Worm (Caenorhabditis elegans) whole organism, L4 larva: ENCODE results near the gene mak-1.

Experiments used
- aly-2 ChIP-seq: sonication (generic microtip); optimal IDR thresholded peaks from 2 replicates; lab custom pipeline; 2018; ENCODE audit warnings: missing biosample characterization, missing genetic modification characterization
- ama-1 ChIP-seq: fragments of 150-350 bp; optimal IDR thresholded peaks from 2 replicates; lab custom pipeline; 2014; ENCODE audit warnings: inconsistent platforms, mixed read lengths
- fos-1 ChIP-seq: fragments of 150-350 bp; optimal IDR thresholded peaks from 2 replicates; lab custom pipeline; 2014; ENCODE audit warnings: missing biosample characterization, missing genetic modification characterization
- lin-13 ChIP-seq: fragments of 150-350 bp; optimal IDR thresholded peaks from 2 replicates; lab custom pipeline; 2014; ENCODE audit warnings: missing biosample characterization, missing genetic modification reagents, missing genetic modification characterization
- lsy-2 ChIP-seq, 2 experiments: fragments of 150-350 bp in 1 of 2; sonication (generic microtip) in 1 of 2; optimal IDR thresholded peaks; 2 replicates each; lab custom pipeline; 2014 to 2017; ENCODE audit warnings: missing biosample characterization in 2 of 2, missing genetic modification characterization in 2 of 2
- nhr-11 ChIP-seq: fragments of 150-350 bp; optimal IDR thresholded peaks from 2 replicates; lab custom pipeline; 2014; ENCODE audit warnings: missing biosample characterization, missing genetic modification characterization
- nhr-25 ChIP-seq: sonication (generic microtip); optimal IDR thresholded peaks from 2 replicates; lab custom pipeline; 2017; ENCODE audit warnings: missing genetic modification characterization, mild to moderate bottlenecking, missing compliant biosample characterization, antibody characterized with exemption, moderate library complexity, borderline replicate concordance; ENCODE audit not compliant: insufficient read depth
- nhr-6 ChIP-seq: fragments of 150-350 bp; optimal IDR thresholded peaks from 2 replicates; lab custom pipeline; 2014; ENCODE audit warnings: missing biosample characterization, missing genetic modification characterization
- nhr-77 ChIP-seq: fragments of 150-350 bp; optimal IDR thresholded peaks from 2 replicates; lab custom pipeline; 2014; ENCODE audit warnings: missing biosample characterization, missing genetic modification characterization
- pha-4 ChIP-seq, 2 experiments: fragments of 150-350 bp in 1 of 2; fragments of 200-800 bp in 1 of 2; sonication (Bioruptor generic) in 1 of 2; IDR thresholded peaks in 1 of 2; optimal IDR thresholded peaks in 1 of 2; 2 replicates each; pipeline versions ENCODE4 v1.3.6 to Lab custom; 2014 to 2022; ENCODE audit warnings: missing genetic modification characterization in 2 of 2, missing genetic modification reagents in 2 of 2, missing biosample characterization in 1 of 2, missing compliant biosample characterization in 1 of 2

DNA sequence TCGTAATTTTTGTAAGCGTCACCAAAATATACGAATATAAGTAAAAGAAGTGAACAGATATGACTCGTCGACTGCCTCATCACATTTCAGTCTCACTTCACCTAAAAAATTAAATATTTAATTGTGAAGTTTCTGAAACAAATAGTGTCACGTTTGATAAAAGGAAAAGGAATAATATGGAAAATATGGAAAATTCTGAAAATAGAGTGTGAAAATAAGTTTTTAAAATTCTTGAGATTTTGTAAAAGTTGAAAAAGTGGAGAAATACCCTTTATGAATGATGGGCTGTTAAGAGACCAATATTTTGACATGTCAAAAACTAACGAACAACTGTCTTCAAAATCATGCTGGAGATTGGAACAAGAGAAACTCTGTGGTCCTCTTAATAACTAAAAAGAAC, 17.2 kb upstream of the mak-1 start, which contains the start of gene T01B7.9:
- no peak for TF ChIP-seq aly-2
- TF ChIP-seq lin-13 (GFP tag; lab: Kevin White, UChicago): no peak
- no peak for TF ChIP-seq nhr-77 (tag; lab: Kevin White, UChicago)
- TF ChIP-seq nhr-6: no peak
- no peak for TF ChIP-seq ama-1 (lab: Kevin White, UChicago)
- no peak for TF ChIP-seq fos-1 (tag; lab: Kevin White, UChicago)
- TF ChIP-seq lsy-2 (tag; optimal IDR thresholded peaks at IDR 0.05; lab: Kevin White, UChicago): no peak
- no peak for TF ChIP-seq nhr-11
- no peak for TF ChIP-seq pha-4 (GFP tag; IDR thresholded peaks at IDR 0.05; lab: Robert Waterston, UW)
- no peak for TF ChIP-seq pha-4 (tag; optimal IDR thresholded peaks at IDR 0.05; lab: Kevin White, UChicago)
- no peak for TF ChIP-seq nhr-25 (tag; lab: Kevin White, UChicago)
